Fruit fly (Drosophila melanogaster) Kc167 (cell line): ENCODE data around the gene for.

Experiments used
- Myc ChIP-seq: fragments of >200 bp; optimal IDR thresholded peaks from 2 replicates; lab custom pipeline; 2017; ENCODE audit warnings: missing external identifiers
- h ChIP-seq: fragments of >200 bp; optimal IDR thresholded peaks from 3 replicates; lab custom pipeline; 2018; ENCODE audit warnings: missing external identifiers
- insv ChIP-seq: fragments of >200 bp; optimal IDR thresholded peaks from 3 replicates; lab custom pipeline; 2018; ENCODE audit warnings: missing external identifiers
- psq ChIP-seq: fragments of >200 bp; optimal IDR thresholded peaks from 2 replicates; lab custom pipeline; 2017; ENCODE audit warnings: missing external identifiers
- ttk ChIP-seq: sonication (Bioruptor generic); optimal IDR thresholded peaks from 2 replicates; lab custom pipeline; 2017; ENCODE audit warnings: missing external identifiers

dm6 chr2L:3629466-3629865 is 27.3 kb downstream of the for start:
- TF ChIP-seq Myc (lab: Kevin White, UChicago) (no peak), insv (lab: Kevin White, UChicago) (no peak), h (lab: Kevin White, UChicago) (no peak), ttk (lab: Kevin White, UChicago) (no peak), psq (lab: Kevin White, UChicago) (no peak)
